Fruit fly (Drosophila melanogaster) whole organism, embryonic: Measurements from ENCODE around the gene S6KL.
A peak's percentile ranks its signal among the peaks of the same experiment; 100 is the strongest.

Source experiments
- CG12219 ChIP-seq: fragments of 200-800 bp; sonication (Bioruptor generic); optimal IDR thresholded peaks from 3 replicates; lab custom pipeline; 2018; ENCODE audit warnings: missing biosample characterization, mild to moderate bottlenecking, missing genetic modification characterization
- CG12769 ChIP-seq: fragments of 200-800 bp; sonication (Bioruptor generic); optimal IDR thresholded peaks from 2 replicates; lab custom pipeline; 2019; ENCODE audit warnings: missing biosample characterization, mild to moderate bottlenecking, missing genetic modification characterization, moderate library complexity
- CG13123 ChIP-seq: fragments of 200-800 bp; sonication (Bioruptor generic); optimal IDR thresholded peaks from 2 replicates; lab custom pipeline; 2016; ENCODE audit warnings: missing biosample characterization, missing genetic modification characterization
- CG14014 ChIP-seq: fragments of 200-800 bp; sonication (Bioruptor generic); IDR thresholded peaks from 2 replicates; pipeline ENCODE4 v1.3.6; 2022; ENCODE audit warnings: missing biosample characterization, missing genetic modification characterization
- CG14710 ChIP-seq: fragments of 200-800 bp; sonication (Bioruptor generic); optimal IDR thresholded peaks from 3 replicates; lab custom pipeline; 2019; ENCODE audit warnings: missing biosample characterization, mild to moderate bottlenecking, missing genetic modification characterization, moderate library complexity
- CG14860 ChIP-seq: fragments of 200-800 bp; sonication (Bioruptor generic); IDR thresholded peaks from 3 replicates; pipeline ENCODE4 v1.3.6; 2022; ENCODE audit warnings: missing biosample characterization, missing genetic modification characterization; ENCODE audit not compliant: partially characterized antibody
- CG15011 ChIP-seq: fragments of 200-800 bp; sonication (Bioruptor generic); optimal IDR thresholded peaks from 3 replicates; lab custom pipeline; 2018; ENCODE audit warnings: missing biosample characterization, mild to moderate bottlenecking, missing genetic modification characterization
- CG15514 ChIP-seq: fragments of 200-800 bp; sonication (Bioruptor generic); optimal IDR thresholded peaks from 3 replicates; lab custom pipeline; 2017; ENCODE audit warnings: missing biosample characterization, missing genetic modification characterization, mild to moderate bottlenecking, moderate library complexity, missing genetic modification reagents
- CG1603 ChIP-seq: fragments of 200-800 bp; sonication (Bioruptor generic); optimal IDR thresholded peaks from 2 replicates; lab custom pipeline; 2019; ENCODE audit warnings: missing biosample characterization, mild to moderate bottlenecking, missing genetic modification characterization, moderate library complexity
- CG18011 ChIP-seq: fragments of 200-800 bp; sonication (Bioruptor generic); optimal IDR thresholded peaks from 2 replicates; lab custom pipeline; 2017; ENCODE audit warnings: missing biosample characterization, missing genetic modification characterization, mild to moderate bottlenecking, moderate library complexity, missing genotype
- CG2116 ChIP-seq: fragments of 200-800 bp; sonication (Bioruptor generic); optimal IDR thresholded peaks from 3 replicates; lab custom pipeline; 2018; ENCODE audit warnings: missing biosample characterization, mild to moderate bottlenecking, missing genetic modification characterization
- CG2889 ChIP-seq: fragments of 200-800 bp; sonication (Bioruptor generic); IDR thresholded peaks from 3 replicates; pipeline ENCODE4 v1.3.6; 2022; ENCODE audit warnings: missing biosample characterization, missing genetic modification characterization
- CG34422 ChIP-seq: fragments of 200-800 bp; sonication (Bioruptor generic); IDR thresholded peaks from 3 replicates; pipeline ENCODE4 v1.3.6; 2022; ENCODE audit warnings: missing biosample characterization, missing genetic modification characterization
- CG3847 ChIP-seq: fragments of 200-800 bp; sonication (Bioruptor generic); IDR thresholded peaks from 2 replicates; pipeline ENCODE4 v1.3.6; 2022; ENCODE audit warnings: missing biosample characterization, missing genetic modification characterization
- CG3995 ChIP-seq: fragments of 200-800 bp; sonication (Bioruptor generic); optimal IDR thresholded peaks from 3 replicates; lab custom pipeline; 2016; ENCODE audit warnings: missing biosample characterization, missing genetic modification characterization
- CG6254 ChIP-seq: fragments of 200-800 bp; sonication (Bioruptor generic); optimal IDR thresholded peaks from 3 replicates; lab custom pipeline; 2017; ENCODE audit warnings: mild to moderate bottlenecking, missing biosample characterization, missing genetic modification reagents, missing genetic modification characterization
- CG6854 ChIP-seq: fragments of 200-800 bp; sonication (Bioruptor generic); optimal IDR thresholded peaks from 3 replicates; lab custom pipeline; 2017; ENCODE audit warnings: missing biosample characterization, mild to moderate bottlenecking, missing genetic modification characterization
- CG9215 ChIP-seq: fragments of 200-800 bp; sonication (Bioruptor generic); IDR thresholded peaks from 2 replicates; pipeline ENCODE4 v1.3.6; 2022; ENCODE audit warnings: missing biosample characterization, missing genetic modification characterization
- CTCF ChIP-seq: fragments of 200-800 bp; sonication (Bioruptor generic); optimal IDR thresholded peaks from 2 replicates; lab custom pipeline; 2017; ENCODE audit warnings: missing biosample characterization, mild to moderate bottlenecking, missing genetic modification characterization, moderate library complexity
- Dfd ChIP-seq, 2 experiments: fragments of >200 bp; optimal IDR thresholded peaks; 2 replicates each; lab custom pipeline; 2017; ENCODE audit warnings: missing biosample characterization in 2 of 2, missing genetic modification characterization in 2 of 2
- Dref ChIP-seq: fragments of 200-800 bp; sonication (Bioruptor generic); IDR thresholded peaks from 2 replicates; pipeline ENCODE4 v1.3.6; 2022; ENCODE audit warnings: missing biosample characterization, missing genetic modification characterization
- E2f2 ChIP-seq: fragments of 200-800 bp; sonication (Bioruptor generic); IDR thresholded peaks from 2 replicates; pipeline ENCODE4 v1.3.6; 2022; ENCODE audit warnings: missing biosample characterization, missing genetic modification characterization
- HLH4C ChIP-seq: fragments of 200-800 bp; sonication (Bioruptor generic); IDR thresholded peaks from 3 replicates; pipeline ENCODE4 v1.3.6; 2022; ENCODE audit warnings: missing biosample characterization, missing genetic modification characterization; ENCODE audit not compliant: partially characterized antibody
- Lhr ChIP-seq: fragments of 200-800 bp; sonication (Bioruptor generic); optimal IDR thresholded peaks from 3 replicates; lab custom pipeline; 2017; ENCODE audit warnings: mild to moderate bottlenecking, missing biosample characterization, missing genetic modification reagents, missing genetic modification characterization
- Myb ChIP-seq: fragments of 200-800 bp; sonication (Bioruptor generic); optimal IDR thresholded peaks from 2 replicates; lab custom pipeline; 2016; ENCODE audit warnings: missing biosample characterization, missing genetic modification characterization
- Pdp1 ChIP-seq, 2 experiments: fragments of 200-800 bp; sonication (Bioruptor generic); optimal IDR thresholded peaks; 3 replicates each; lab custom pipeline; 2016; ENCODE audit warnings: missing biosample characterization in 2 of 2, missing genetic modification characterization in 2 of 2, mild to moderate bottlenecking in 1 of 2, moderate library complexity in 1 of 2
- Rfx ChIP-seq: fragments of 200-800 bp; sonication (Bioruptor generic); IDR thresholded peaks from 2 replicates; pipeline ENCODE4 v1.3.6; 2022; ENCODE audit warnings: missing biosample characterization, missing genetic modification characterization
- Scr ChIP-seq: fragments of 200-800 bp; sonication (Bioruptor generic); IDR thresholded peaks from 2 replicates; pipeline ENCODE4 v1.3.6; 2022; ENCODE audit warnings: missing biosample characterization, missing genetic modification characterization; ENCODE audit not compliant: partially characterized antibody
- amos ChIP-seq: fragments of 200-800 bp; sonication (Bioruptor generic); IDR thresholded peaks from 2 replicates; pipeline ENCODE4 v1.3.6; 2022; ENCODE audit warnings: missing biosample characterization, missing genetic modification characterization; ENCODE audit not compliant: partially characterized antibody
- ato ChIP-seq: fragments of 200-800 bp; sonication (Bioruptor generic); IDR thresholded peaks from 2 replicates; pipeline ENCODE4 v1.3.6; 2022; ENCODE audit warnings: missing biosample characterization, missing genetic modification characterization; ENCODE audit not compliant: partially characterized antibody
- bcd ChIP-seq: fragments of 200-800 bp; sonication (Bioruptor generic); optimal IDR thresholded peaks from 2 replicates; lab custom pipeline; 2017; ENCODE audit warnings: missing biosample characterization, mild to moderate bottlenecking, missing genetic modification characterization
- dm ChIP-seq: fragments of 200-800 bp; sonication (Bioruptor generic); optimal IDR thresholded peaks from 3 replicates; lab custom pipeline; 2016; ENCODE audit warnings: missing biosample characterization, missing genetic modification characterization
- gfzf ChIP-seq: fragments of 200-800 bp; sonication (Bioruptor generic); optimal IDR thresholded peaks from 2 replicates; lab custom pipeline; 2016; ENCODE audit warnings: missing biosample characterization, mild to moderate bottlenecking, missing genetic modification characterization, moderate library complexity
- hb ChIP-seq: fragments of 200-800 bp; sonication (Bioruptor generic); IDR thresholded peaks from 3 replicates; pipeline ENCODE4 v1.3.6; 2022; ENCODE audit warnings: missing biosample characterization, missing genetic modification characterization; ENCODE audit not compliant: partially characterized antibody
- hbn ChIP-seq: fragments of 200-800 bp; sonication (Bioruptor generic); IDR thresholded peaks from 2 replicates; pipeline ENCODE4 v1.3.6; 2022; ENCODE audit warnings: missing biosample characterization, missing genetic modification characterization; ENCODE audit not compliant: partially characterized antibody
- ind ChIP-seq: fragments of 200-800 bp; sonication (Bioruptor generic); optimal IDR thresholded peaks from 3 replicates; lab custom pipeline; 2016; ENCODE audit warnings: missing biosample characterization, missing genetic modification characterization
- nmo ChIP-seq: fragments of 200-800 bp; sonication (Bioruptor generic); optimal IDR thresholded peaks from 2 replicates; lab custom pipeline; 2018; ENCODE audit warnings: missing biosample characterization, mild to moderate bottlenecking, missing genetic modification characterization, moderate library complexity
- pan ChIP-seq, 4 experiments: fragments of >200 bp in 3 of 4; fragments of 200-800 bp in 1 of 4; sonication (Bioruptor generic) in 1 of 4; optimal IDR thresholded peaks in 3 of 4; IDR thresholded peaks in 1 of 4; 2 replicates each; pipeline versions ENCODE4 v1.3.6 to Lab custom; 2017 to 2022; ENCODE audit warnings: missing biosample characterization in 2 of 4, missing genetic modification characterization in 2 of 4, mixed read lengths in 1 of 4
- phol ChIP-seq: fragments of 200-800 bp; sonication (Bioruptor generic); optimal IDR thresholded peaks from 3 replicates; lab custom pipeline; 2018; ENCODE audit warnings: missing biosample characterization, mild to moderate bottlenecking, missing genetic modification characterization, moderate library complexity
- pzg ChIP-seq: fragments of 200-800 bp; sonication (Bioruptor generic); optimal IDR thresholded peaks from 3 replicates; lab custom pipeline; 2018; ENCODE audit warnings: missing biosample characterization, mild to moderate bottlenecking, missing genetic modification characterization, moderate library complexity
- sens-2 ChIP-seq: fragments of 200-800 bp; sonication (Bioruptor generic); IDR thresholded peaks from 2 replicates; pipeline ENCODE4 v1.3.6; 2022; ENCODE audit warnings: missing biosample characterization, missing genetic modification characterization
- tna ChIP-seq: fragments of 200-800 bp; sonication (Bioruptor generic); IDR thresholded peaks from 2 replicates; pipeline ENCODE4 v1.3.6; 2022; ENCODE audit warnings: missing biosample characterization, missing genetic modification characterization; ENCODE audit not compliant: partially characterized antibody
- trh ChIP-seq: fragments of 200-800 bp; sonication (Bioruptor generic); optimal IDR thresholded peaks from 2 replicates; lab custom pipeline; 2016; ENCODE audit warnings: missing biosample characterization, missing genetic modification characterization
- ttk ChIP-seq: fragments of 200-800 bp; sonication (Bioruptor generic); IDR thresholded peaks from 2 replicates; pipeline ENCODE4 v2.1.2; 2022; ENCODE audit warnings: missing biosample characterization, missing genetic modification characterization
- vnd ChIP-seq: fragments of 200-800 bp; sonication (Bioruptor generic); IDR thresholded peaks from 3 replicates; pipeline ENCODE4 v1.3.6; 2022; ENCODE audit warnings: missing biosample characterization, missing genetic modification characterization; ENCODE audit not compliant: partially characterized antibody
- zen2 ChIP-seq: fragments of 200-800 bp; sonication (Bioruptor generic); IDR thresholded peaks from 3 replicates; pipeline ENCODE4 v1.3.6; 2022; ENCODE audit warnings: missing biosample characterization, missing genetic modification characterization; ENCODE audit not compliant: partially characterized antibody

S6KL gene

DNA sequence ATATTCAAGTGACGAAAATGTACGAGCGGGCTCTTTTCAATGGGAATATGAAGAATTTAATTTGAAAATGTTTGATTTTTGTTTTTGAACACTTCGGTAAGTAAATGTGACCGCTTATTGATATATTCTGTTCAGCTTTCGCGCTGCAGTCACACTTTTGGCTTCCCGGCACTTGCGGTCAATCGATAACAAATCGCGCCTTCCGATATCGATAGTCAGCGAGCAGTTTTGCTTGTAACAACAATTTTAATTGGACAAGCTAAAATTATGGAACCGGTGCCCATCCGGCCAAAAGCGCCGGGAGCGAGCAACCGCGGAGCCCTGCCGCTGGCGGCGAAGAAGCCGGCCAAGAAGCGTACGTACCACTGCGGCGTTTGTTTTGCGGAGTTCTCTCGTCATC is 42.1 kb downstream of the S6KL start, which contains the start of gene CG7101 (continued):
- TF ChIP-seq amos (GFP tag; lab: Robert Waterston, UW) (peak; percentile 63), Rfx (GFP tag; lab: Robert Waterston, UW) (peak; percentile 21; the same call in 1 of the 2 replicates), ttk (GFP tag; lab: Robert Waterston, UW) (no peak), CG14860 (GFP tag; lab: Robert Waterston, UW) (peak; percentile 62), sens-2 (no peak), vnd (GFP tag; lab: Robert Waterston, UW) (peak; percentile 57), E2f2 (GFP tag; lab: Robert Waterston, UW) (peak; percentile 81), CG12219 (no peak), CG2889 (GFP tag; lab: Robert Waterston, UW) (no peak), ind (GFP tag; lab: Kevin White, UChicago) (no peak), CG6254 (GFP tag; lab: Kevin White, UChicago) (no peak), Lhr (peak; percentile 55), CG6854 (GFP tag; lab: Kevin White, UChicago) (no peak), CG2116 (GFP tag; lab: Kevin White, UChicago) (peak; percentile 55), tna (peak; percentile 72), CG12769 (tag; lab: Kevin White, UChicago) (no peak), CG13123 (GFP tag; lab: Kevin White, UChicago) (no peak), trh (GFP tag; lab: Kevin White, UChicago) (no peak), nmo (GFP tag; lab: Kevin White, UChicago) (peak; percentile 2), CG9215 (GFP tag; lab: Robert Waterston, UW) (no peak), CG15514 (GFP tag; lab: Kevin White, UChicago) (peak; percentile 55), Dfd (GFP tag; optimal IDR thresholded peaks at IDR 0.05; lab: Kevin White, UChicago) (no peak), hbn (GFP tag; lab: Robert Waterston, UW) (peak; percentile 59; the same call in 1 of the 2 replicates), CG14710 (peak; percentile 28), dm (GFP tag; lab: Kevin White, UChicago) (no peak), gfzf (GFP tag; lab: Kevin White, UChicago) (peak; percentile 70), Pdp1 (GFP tag; optimal IDR thresholded peaks at IDR 0.05; lab: Kevin White, UChicago) (peak in 1 of 2 experiments; percentile 37), bcd (GFP tag; lab: Kevin White, UChicago) (no peak), CG14014 (GFP tag; lab: Robert Waterston, UW) (no peak), pzg (GFP tag; lab: Kevin White, UChicago) (peak; percentile 66), CG15011 (GFP tag; lab: Kevin White, UChicago) (no peak), Myb (GFP tag; lab: Kevin White, UChicago) (peak; percentile 54), CG18011 (no peak), HLH4C (peak; percentile 79), phol (peak; percentile 11), zen2 (GFP tag; lab: Robert Waterston, UW) (peak; percentile 48; the same call in 1 of the 3 replicates), CG3995 (GFP tag; lab: Kevin White, UChicago) (peak; percentile 94), CTCF (GFP tag; lab: Kevin White, UChicago) (peak; percentile 19), hb (GFP tag; lab: Robert Waterston, UW) (peak; percentile 50; the same call in 1 of the 3 replicates), pan (optimal IDR thresholded peaks at IDR 0.05; lab: Kevin White, UChicago) (no peak), pan (GFP tag; optimal IDR thresholded peaks at IDR 0.05 in 1 of 2, IDR thresholded peaks at IDR 0.05 in 1 of 2) (peak in 1 of 2 experiments; percentile 18), CG3847 (peak; percentile 42; the same call in 1 of the 2 replicates), CG1603 (tag; lab: Kevin White, UChicago) (peak; percentile 59), Dref (GFP tag; lab: Robert Waterston, UW) (peak; percentile 82), CG34422 (GFP tag; lab: Robert Waterston, UW) (peak; percentile 89), ato (GFP tag; lab: Robert Waterston, UW) (peak; percentile 72), Scr (GFP tag; lab: Robert Waterston, UW) (peak; percentile 69)
